Worm (Caenorhabditis elegans) whole organism, mixed stage, embryonic: ENCODE measurements around the gene msp-152.
"Not testable (repeated sequence)": the region's sequence is repeated elsewhere in the genome, so short reads cannot be mapped to it uniquely, and the experiment has no call there.

Source experiments
- M03D4.4 ChIP-seq: sonication (generic microtip); optimal IDR thresholded peaks from 2 replicates; lab custom pipeline; 2017; ENCODE audit warnings: mild to moderate bottlenecking, missing genetic modification characterization, missing compliant biosample characterization
- bed-3 ChIP-seq: fragments of 200-800 bp; sonication (Bioruptor generic); optimal IDR thresholded peaks from 3 replicates; lab custom pipeline; 2018; ENCODE audit warnings: mild to moderate bottlenecking, missing genetic modification characterization, moderate library complexity, missing compliant biosample characterization
- blmp-1 ChIP-seq: fragments of 150-350 bp; optimal IDR thresholded peaks from 2 replicates; lab custom pipeline; 2014; ENCODE audit warnings: missing biosample characterization, missing genetic modification characterization
- ceh-39 ChIP-seq: fragments of 150-350 bp; optimal IDR thresholded peaks from 2 replicates; lab custom pipeline; 2014; ENCODE audit warnings: missing biosample characterization, missing genetic modification characterization
- ceh-43 ChIP-seq: fragments of 200-800 bp; sonication (Bioruptor generic); optimal IDR thresholded peaks from 2 replicates; lab custom pipeline; 2018; ENCODE audit warnings: mild to moderate bottlenecking, missing genetic modification characterization, moderate library complexity, missing compliant biosample characterization
- ceh-83 ChIP-seq: fragments of 200-800 bp; sonication (Bioruptor generic); optimal IDR thresholded peaks from 2 replicates; lab custom pipeline; 2018; ENCODE audit warnings: mild to moderate bottlenecking, missing genetic modification characterization, missing compliant biosample characterization
- elt-1 ChIP-seq: sonication (generic microtip); optimal IDR thresholded peaks from 2 replicates; lab custom pipeline; 2017; ENCODE audit warnings: missing genetic modification characterization, mild to moderate bottlenecking, missing compliant biosample characterization, antibody characterized with exemption, moderate library complexity, borderline replicate concordance; ENCODE audit not compliant: insufficient read depth
- elt-3 ChIP-seq: fragments of 150-350 bp; optimal IDR thresholded peaks from 2 replicates; lab custom pipeline; 2014; ENCODE audit warnings: missing biosample characterization, missing genetic modification characterization
- flh-1 ChIP-seq: fragments of 200-800 bp; sonication (Bioruptor generic); optimal IDR thresholded peaks from 2 replicates; lab custom pipeline; 2018; ENCODE audit warnings: mild to moderate bottlenecking, missing genetic modification characterization, moderate library complexity, missing compliant biosample characterization
- ham-2 ChIP-seq: fragments of 200-800 bp; sonication (Bioruptor generic); optimal IDR thresholded peaks from 2 replicates; lab custom pipeline; 2018; ENCODE audit warnings: mild to moderate bottlenecking, missing genetic modification characterization, missing compliant biosample characterization
- hlh-1 ChIP-seq: fragments of 150-350 bp; optimal IDR thresholded peaks from 2 replicates; lab custom pipeline; 2014; ENCODE audit warnings: missing biosample characterization, missing genetic modification reagents, missing genetic modification characterization
- lin-13 ChIP-seq: fragments of 150-350 bp; optimal IDR thresholded peaks from 2 replicates; lab custom pipeline; 2014; ENCODE audit warnings: missing biosample characterization, missing genetic modification characterization
- lsy-2 ChIP-seq: fragments of 150-350 bp; optimal IDR thresholded peaks from 2 replicates; lab custom pipeline; 2014; ENCODE audit warnings: missing biosample characterization, missing genetic modification characterization
- mab-5 ChIP-seq: fragments of 150-350 bp; optimal IDR thresholded peaks from 2 replicates; lab custom pipeline; 2014; ENCODE audit warnings: missing biosample characterization, missing genetic modification characterization
- mep-1 ChIP-seq: fragments of 150-350 bp; optimal IDR thresholded peaks from 2 replicates; lab custom pipeline; 2017; ENCODE audit warnings: missing biosample characterization, missing genetic modification reagents, missing genetic modification characterization, inconsistent platforms
- mls-2 ChIP-seq: sonication (generic microtip); optimal IDR thresholded peaks from 2 replicates; lab custom pipeline; 2016; ENCODE audit warnings: mild to moderate bottlenecking, missing genetic modification characterization, moderate library complexity, missing compliant biosample characterization
- nhr-12 ChIP-seq: fragments of 150-350 bp; optimal IDR thresholded peaks from 2 replicates; lab custom pipeline; 2014; ENCODE audit warnings: missing biosample characterization, missing genetic modification characterization
- nhr-2 ChIP-seq: fragments of 150-350 bp; optimal IDR thresholded peaks from 2 replicates; lab custom pipeline; 2014; ENCODE audit warnings: missing biosample characterization, missing genetic modification characterization
- nhr-237 ChIP-seq: fragments of 150-350 bp; optimal IDR thresholded peaks from 2 replicates; lab custom pipeline; 2014; ENCODE audit warnings: missing biosample characterization, missing genetic modification characterization
- nhr-76 ChIP-seq: sonication (generic microtip); optimal IDR thresholded peaks from 2 replicates; lab custom pipeline; 2017; ENCODE audit warnings: missing biosample characterization, missing genetic modification characterization
- snpc-4 ChIP-seq: fragments of 150-350 bp; optimal IDR thresholded peaks from 2 replicates; lab custom pipeline; 2014; ENCODE audit warnings: missing biosample characterization, missing genetic modification characterization
- sptf-1 ChIP-seq: sonication (generic microtip); optimal IDR thresholded peaks from 2 replicates; lab custom pipeline; 2017; ENCODE audit warnings: mild to moderate bottlenecking, missing genetic modification characterization, moderate library complexity, missing compliant biosample characterization
- tbx-8 ChIP-seq: fragments of 200-800 bp; sonication (Bioruptor generic); optimal IDR thresholded peaks from 2 replicates; lab custom pipeline; 2018; ENCODE audit warnings: mild to moderate bottlenecking, missing genetic modification characterization, moderate library complexity, missing compliant biosample characterization
- unc-120 ChIP-seq: sonication (generic microtip); optimal IDR thresholded peaks from 2 replicates; lab custom pipeline; 2017; ENCODE audit warnings: missing genetic modification characterization, missing compliant biosample characterization; ENCODE audit not compliant: poor library complexity, severe bottlenecking
- unc-39 ChIP-seq: fragments of 150-350 bp; optimal IDR thresholded peaks from 2 replicates; lab custom pipeline; 2014; ENCODE audit warnings: missing biosample characterization, missing genetic modification characterization
- unc-62 ChIP-seq: fragments of 150-350 bp; optimal IDR thresholded peaks from 2 replicates; lab custom pipeline; 2014; ENCODE audit warnings: missing biosample characterization, missing genetic modification reagents, missing genetic modification characterization
- ztf-11 ChIP-seq: fragments of 150-350 bp; optimal IDR thresholded peaks from 2 replicates; lab custom pipeline; 2014; ENCODE audit warnings: missing biosample characterization, missing genetic modification characterization

msp-152 gene

ce11 chrII:4914214-4914613 lies 18.6 kb upstream of the msp-152 start, which contains the start of gene R05F9.11:
Gene R05F9.11, minus strand, starts transcription at chrII:4914218.
- TF ChIP-seq nhr-12 (tag; lab: Kevin White, UChicago) (no peak), unc-39 (tag; lab: Kevin White, UChicago) (no peak), tbx-8 (GFP tag; lab: Kevin White, UChicago) (no peak), flh-1 (no peak), nhr-76 (tag; lab: Kevin White, UChicago) (no peak), mab-5 (tag; lab: Kevin White, UChicago) (no peak), unc-62 (GFP tag; lab: Kevin White, UChicago) (no peak), ceh-83 (GFP tag; lab: Kevin White, UChicago) (no peak), blmp-1 (no peak), ceh-39 (tag; lab: Kevin White, UChicago) (no peak), ham-2 (GFP tag; lab: Kevin White, UChicago) (no peak)

- TF ChIP-seq elt-1 (no peak), ceh-39 (tag; lab: Kevin White, UChicago) (no peak), ceh-43 (GFP tag; lab: Kevin White, UChicago) (no peak), blmp-1 (no peak), unc-120 (tag; lab: Kevin White, UChicago) (no peak), ztf-11 (tag; lab: Kevin White, UChicago) (no peak), bed-3 (GFP tag; lab: Kevin White, UChicago) (no peak), lin-13 (tag; lab: Kevin White, UChicago) (no peak)
- TF ChIP-seq, all 35 proteins: peak for 0
These were observed 17.3 kb upstream of the msp-152 start for ce11 chrII:4915572-4915971.

- TF ChIP-seq snpc-4, nhr-2, blmp-1: not testable (repeated sequence)
These were observed 16.4 kb upstream of the msp-152 start, which contains the start of gene msp-31 for ce11 chrII:4916462-4916861. Gene msp-31, minus strand, starts transcription at chrII:4916562.

- TF ChIP-seq blmp-1, result no peak
- no peak for TF ChIP-seq ztf-11 (tag; lab: Kevin White, UChicago)
- peak; percentile 64 for TF ChIP-seq nhr-2
These were observed 14.3 kb upstream of the msp-152 start for ce11 chrII:4918501-4919021.

ce11 chrII:4920608-4921007 lies 12.2 kb upstream of the msp-152 start:
- TF ChIP-seq nhr-237 (tag; lab: Kevin White, UChicago) (no peak), mep-1 (tag; lab: Kevin White, UChicago) (no peak), bed-3 (GFP tag; lab: Kevin White, UChicago) (no peak), ceh-43 (GFP tag; lab: Kevin White, UChicago) (no peak), ztf-11 (tag; lab: Kevin White, UChicago) (no peak), M03D4.4 (tag; lab: Kevin White, UChicago) (no peak), mab-5 (tag; lab: Kevin White, UChicago) (no peak), ceh-39 (tag; lab: Kevin White, UChicago) (no peak), hlh-1 (tag; lab: Kevin White, UChicago) (no peak), tbx-8 (GFP tag; lab: Kevin White, UChicago) (no peak), elt-3 (tag; lab: Kevin White, UChicago) (no peak), lsy-2 (tag; lab: Kevin White, UChicago) (no peak), mls-2 (tag; lab: Kevin White, UChicago) (no peak), lin-13 (tag; lab: Kevin White, UChicago) (no peak), sptf-1 (no peak)
- TF ChIP-seq, all 35 proteins: peak for 0

- TF ChIP-seq hlh-1 (tag; lab: Kevin White, UChicago) (no peak), ceh-83 (GFP tag; lab: Kevin White, UChicago) (no peak), bed-3 (GFP tag; lab: Kevin White, UChicago) (no peak), sptf-1 (no peak), ceh-39 (tag; lab: Kevin White, UChicago) (no peak), elt-3 (tag; lab: Kevin White, UChicago) (no peak)
These were observed 8.1 kb upstream of the msp-152 start for ce11 chrII:4924729-4925128.
